Fruit fly (Drosophila melanogaster): Measurements from ENCODE around the gene CG7523.

- TF ChIP-seq ttk (optimal IDR thresholded peaks at IDR 0.05) (no peak), Sin3A (optimal IDR thresholded peaks at IDR 0.05) (no peak)
Observed at dm6 chr3R:17679368-17679997, 8.8 kb upstream of the CG7523 start.
